Worm (Caenorhabditis elegans) whole organism, L3 larva: ENCODE data around the gene grsp-2.

ENCODE experiments used
- R02D3.7 ChIP-seq: fragments of 150-350 bp; optimal IDR thresholded peaks from 2 replicates; lab custom pipeline; 2014; ENCODE audit warnings: missing biosample characterization, missing genetic modification characterization
- ceh-16 ChIP-seq: sonication (generic microtip); optimal IDR thresholded peaks from 2 replicates; lab custom pipeline; 2017; ENCODE audit warnings: missing biosample characterization, missing genetic modification characterization
- elt-1 ChIP-seq: fragments of 150-350 bp; optimal IDR thresholded peaks from 2 replicates; lab custom pipeline; 2014; ENCODE audit warnings: missing biosample characterization, missing genetic modification characterization
- elt-2 ChIP-seq: sonication (generic microtip); optimal IDR thresholded peaks from 2 replicates; lab custom pipeline; 2016; ENCODE audit warnings: missing genetic modification reagents, mild to moderate bottlenecking, missing genetic modification characterization, missing compliant biosample characterization
- elt-3 ChIP-seq, 3 experiments: fragments of 150-350 bp in 1 of 3; sonication (generic microtip) in 2 of 3; optimal IDR thresholded peaks; 2 replicates in 2 of 3; 4 replicates in 1 of 3; lab custom pipeline; 2014 to 2017; ENCODE audit warnings: missing biosample characterization in 3 of 3, missing genetic modification characterization in 3 of 3
- fkh-10 ChIP-seq: sonication (generic microtip); optimal IDR thresholded peaks from 2 replicates; lab custom pipeline; 2017; ENCODE audit warnings: missing biosample characterization, missing genetic modification reagents, missing genetic modification characterization
- fos-1 ChIP-seq: fragments of 150-350 bp; optimal IDR thresholded peaks from 2 replicates; lab custom pipeline; 2014; ENCODE audit warnings: missing biosample characterization, missing genetic modification characterization
- nhr-11 ChIP-seq: fragments of 150-350 bp; optimal IDR thresholded peaks from 2 replicates; lab custom pipeline; 2014; ENCODE audit warnings: missing biosample characterization, missing genetic modification characterization
- nhr-28 ChIP-seq: fragments of 150-350 bp; optimal IDR thresholded peaks from 2 replicates; lab custom pipeline; 2014; ENCODE audit warnings: missing biosample characterization, missing genetic modification characterization
- snpc-4 ChIP-seq: fragments of 150-350 bp; optimal IDR thresholded peaks from 2 replicates; lab custom pipeline; 2014; ENCODE audit warnings: missing biosample characterization, missing genetic modification characterization
- tbx-2 ChIP-seq: sonication (generic microtip); optimal IDR thresholded peaks from 2 replicates; lab custom pipeline; 2016; ENCODE audit warnings: mild to moderate bottlenecking, missing genetic modification characterization, missing compliant biosample characterization
- unc-39 ChIP-seq: sonication (generic microtip); optimal IDR thresholded peaks from 4 replicates; lab custom pipeline; 2017; ENCODE audit warnings: missing biosample characterization, missing genetic modification characterization

DNA sequence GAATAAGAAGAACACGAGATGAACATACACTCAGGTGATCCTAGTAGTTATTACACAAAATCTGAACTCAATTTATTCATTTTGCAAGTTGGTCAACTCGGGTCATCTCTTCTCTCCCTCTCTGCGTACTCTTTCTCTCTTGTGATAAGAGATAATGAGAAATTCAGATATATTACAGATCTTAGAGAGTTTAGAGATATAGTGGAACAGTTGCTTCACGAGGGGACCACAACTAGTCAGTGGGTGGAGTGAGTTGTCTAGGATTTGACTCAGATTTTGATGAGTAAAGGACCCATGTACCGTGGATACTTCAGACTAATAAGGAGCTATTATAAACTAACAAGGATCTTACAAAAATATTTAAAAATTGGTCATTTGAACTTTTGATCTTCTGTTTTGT is 2.5 kb upstream of the grsp-2 start, which contains the start of gene exc-5:
- no peak for TF ChIP-seq fkh-10 (GFP tag; lab: Kevin White, UChicago)
- TF ChIP-seq nhr-28 (tag; lab: Kevin White, UChicago): no peak
- no peak for TF ChIP-seq tbx-2 (tag; lab: Kevin White, UChicago)
- TF ChIP-seq nhr-11 (tag; lab: Kevin White, UChicago): no peak
- TF ChIP-seq ceh-16 (tag; lab: Kevin White, UChicago): no peak
- no peak for TF ChIP-seq elt-1 (tag; lab: Kevin White, UChicago)
- no peak for TF ChIP-seq unc-39
- TF ChIP-seq R02D3.7 (tag; lab: Kevin White, UChicago): no peak
- TF ChIP-seq elt-3 (tag; optimal IDR thresholded peaks at IDR 0.05; lab: Kevin White, UChicago): no peak
- TF ChIP-seq snpc-4 (tag; lab: Kevin White, UChicago): no peak
- TF ChIP-seq elt-2 (tag; lab: Kevin White, UChicago): no peak
- no peak for TF ChIP-seq fos-1 (tag; lab: Kevin White, UChicago)
